Worm (Caenorhabditis elegans): Measurements from ENCODE around the gene F16G10.5.

ce11 chrII:2374973-2375372, 7.9 kb downstream of the F16G10.5 start, which contains the start of gene F16G10.2:
- TF ChIP-seq pha-4 (tag; optimal IDR thresholded peaks at IDR 0.05) (no peak), eor-1 (tag; optimal IDR thresholded peaks at IDR 0.05) (no peak), daf-12 (tag; optimal IDR thresholded peaks at IDR 0.05) (no peak), tbx-2 (tag; optimal IDR thresholded peaks at IDR 0.05) (no peak), lin-15B (tag; optimal IDR thresholded peaks at IDR 0.05) (no peak), elt-1 (tag; optimal IDR thresholded peaks at IDR 0.05) (no peak), ztf-11 (tag; optimal IDR thresholded peaks at IDR 0.05) (no peak), snpc-4 (tag; optimal IDR thresholded peaks at IDR 0.05) (no peak), nhr-77 (tag; optimal IDR thresholded peaks at IDR 0.05) (no peak), ceh-82 (tag; optimal IDR thresholded peaks at IDR 0.05) (no peak), fkh-10 (GFP tag; optimal IDR thresholded peaks at IDR 0.05) (no peak), nhr-237 (tag; optimal IDR thresholded peaks at IDR 0.05) (no peak), jun-1 (tag; optimal IDR thresholded peaks at IDR 0.05) (no peak), skn-1 (tag; optimal IDR thresholded peaks at IDR 0.05) (no peak)

All from whole organism, L3 larva.